Worm (Caenorhabditis elegans): ENCODE results near the gene Y1B5A.1.

ce11 chrX:7063236-7063635, 21.9 kb upstream of the Y1B5A.1 start, which contains the start of gene B0403.3:
- TF ChIP-seq ama-1 (optimal IDR thresholded peaks at IDR 0.05) (no peak), mdl-1 (tag; optimal IDR thresholded peaks at IDR 0.05) (no peak), lin-39 (tag; optimal IDR thresholded peaks at IDR 0.05) (no peak), daf-8 (GFP tag; IDR thresholded peaks at IDR 0.05) (no peak), pha-4 (GFP tag; IDR thresholded peaks at IDR 0.05) (no peak), pha-4 (tag; optimal IDR thresholded peaks at IDR 0.05) (no peak), R02D3.7 (tag; optimal IDR thresholded peaks at IDR 0.05) (no peak)
